Fruit fly (Drosophila melanogaster) whole organism, wandering third instar larva: ENCODE results near the gene CG11726.

ENCODE experiments used
- CrebA ChIP-seq: fragments of 200-800 bp; sonication (Bioruptor generic); optimal IDR thresholded peaks from 2 replicates; lab custom pipeline; 2016; ENCODE audit warnings: missing biosample characterization, mild to moderate bottlenecking, missing genetic modification characterization, borderline replicate concordance
- Dfd ChIP-seq: fragments of >200 bp; optimal IDR thresholded peaks from 2 replicates; lab custom pipeline; 2017; ENCODE audit warnings: missing biosample characterization, missing genetic modification characterization
- Myc ChIP-seq: fragments of >200 bp; optimal IDR thresholded peaks from 2 replicates; lab custom pipeline; 2017
- OdsH ChIP-seq: fragments of 200-800 bp; sonication (Bioruptor generic); optimal IDR thresholded peaks from 2 replicates; lab custom pipeline; 2016; ENCODE audit warnings: missing biosample characterization, mild to moderate bottlenecking, missing genetic modification characterization
- Rel ChIP-seq, 2 experiments: fragments of 200-800 bp; sonication (Bioruptor generic) in 1 of 2; optimal IDR thresholded peaks; 2 replicates in 1 of 2; 3 replicates in 1 of 2; lab custom pipeline; 2016 to 2019; ENCODE audit warnings: mild to moderate bottlenecking in 2 of 2, missing biosample characterization in 2 of 2, missing genetic modification characterization in 2 of 2, moderate library complexity in 1 of 2
- Vsx2 ChIP-seq: fragments of 200-300, 225-300 bp; sonication (Bioruptor generic); optimal IDR thresholded peaks from 2 replicates; lab custom pipeline; 2018; ENCODE audit warnings: missing biosample characterization, missing genetic modification characterization; ENCODE audit not compliant: partially characterized antibody
- h ChIP-seq: fragments of 200-800 bp; sonication (Bioruptor generic); optimal IDR thresholded peaks from 3 replicates; lab custom pipeline; 2016; ENCODE audit warnings: missing biosample characterization, mild to moderate bottlenecking, missing genetic modification characterization
- pan ChIP-seq: fragments of >200 bp; optimal IDR thresholded peaks from 2 replicates; lab custom pipeline; 2017
- sage ChIP-seq: fragments of 200-800 bp; sonication (Bioruptor generic); optimal IDR thresholded peaks from 2 replicates; lab custom pipeline; 2016; ENCODE audit warnings: missing biosample characterization, mild to moderate bottlenecking, missing genetic modification characterization
- usp ChIP-seq: fragments of >200 bp; optimal IDR thresholded peaks from 2 replicates; lab custom pipeline; 2017; ENCODE audit warnings: missing biosample characterization, missing genetic modification characterization

DNA sequence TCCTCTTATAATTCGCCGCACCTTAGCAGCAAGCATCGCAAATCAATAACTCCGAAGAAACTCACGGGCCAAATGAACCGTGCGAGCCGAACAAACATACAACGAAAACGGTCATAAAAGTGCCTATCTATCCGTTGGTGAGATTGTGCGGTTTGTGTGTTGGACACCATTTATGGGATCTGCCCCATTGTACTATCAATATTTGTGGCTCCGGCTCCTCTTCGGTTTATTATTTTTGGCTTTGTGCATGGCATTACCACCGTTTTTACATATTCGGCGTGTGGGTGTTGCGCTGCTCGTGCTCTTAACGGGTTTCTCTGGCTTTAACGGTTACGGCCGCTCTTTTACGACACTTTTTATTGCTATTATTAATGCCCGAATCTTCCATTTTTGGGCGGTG lies 24.9 kb downstream of the CG11726 start:
- TF ChIP-seq h (GFP tag; lab: Kevin White, UChicago) (no peak), Myc (lab: Kevin White, UChicago) (no peak), Dfd (GFP tag; lab: Kevin White, UChicago) (no peak), Rel (GFP tag; optimal IDR thresholded peaks at IDR 0.05; lab: Kevin White, UChicago) (no peak), Rel (tag; optimal IDR thresholded peaks at IDR 0.05; lab: Kevin White, UChicago) (no peak), sage (GFP tag; lab: Kevin White, UChicago) (no peak), pan (lab: Kevin White, UChicago) (no peak), OdsH (no peak), usp (GFP tag; lab: Kevin White, UChicago) (no peak), CrebA (no peak), Vsx2 (GFP tag; lab: Kevin White, UChicago) (no peak)
